Worm (Caenorhabditis elegans) whole organism, midembryonic: ENCODE measurements around the gene itr-1.

Experiments
- T22C8.4 ChIP-seq: fragments of 200-800 bp; sonication (Bioruptor generic); IDR thresholded peaks from 2 replicates; pipeline ENCODE4 v1.3.6; 2022; ENCODE audit warnings: missing genetic modification characterization, missing compliant biosample characterization
- cog-1 ChIP-seq: sonication (generic microtip); optimal IDR thresholded peaks from 2 replicates; lab custom pipeline; 2016; ENCODE audit warnings: missing genetic modification characterization, missing compliant biosample characterization
- med-1 ChIP-seq: sonication (generic microtip); optimal IDR thresholded peaks from 2 replicates; lab custom pipeline; 2017; ENCODE audit warnings: missing genetic modification characterization, mild to moderate bottlenecking, missing compliant biosample characterization, antibody characterized with exemption, missing genetic modification reagents; ENCODE audit not compliant: insufficient read depth
- ztf-29 ChIP-seq: fragments of 200-800 bp; sonication (Bioruptor generic); IDR thresholded peaks from 2 replicates; pipeline ENCODE4 v1.3.6; 2022; ENCODE audit warnings: missing genetic modification reagents, missing genetic modification characterization, missing compliant biosample characterization

DNA sequence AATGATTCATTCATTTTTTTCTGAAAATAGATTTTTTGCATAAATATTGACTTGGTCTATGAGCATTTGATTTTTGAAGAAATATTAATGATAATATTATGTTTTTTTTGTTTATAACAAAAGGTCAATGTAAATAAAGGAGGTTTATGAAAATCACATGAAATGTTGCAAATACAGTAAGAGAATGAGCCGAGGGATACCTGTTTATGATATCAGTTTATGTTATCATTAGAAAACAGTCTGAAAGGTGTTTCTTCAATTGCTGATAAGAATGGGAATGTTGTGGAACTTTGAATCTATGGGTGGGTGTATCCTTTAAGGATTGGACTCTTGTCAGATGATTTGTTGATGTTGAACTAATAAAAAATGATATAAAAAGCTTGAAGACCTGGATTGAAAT lies 59.2 kb downstream of the itr-1 start:
- TF ChIP-seq T22C8.4 (GFP tag; lab: Robert Waterston, UW) (no peak), med-1 (no peak), cog-1 (no peak), ztf-29 (GFP tag; lab: Robert Waterston, UW) (no peak)
